Worm (Caenorhabditis elegans): ENCODE measurements around the gene M60.7.

M60.7 gene

ce11 chrX:8286740-8287299 lies 25.8 kb upstream of the M60.7 start, which contains the start of gene sec-16A.2 (continued):
- TF ChIP-seq B0336.3 (GFP tag; IDR thresholded peaks at IDR 0.05) (no peak), ccch-3 (GFP tag; optimal IDR thresholded peaks at IDR 0.05) (no peak), gei-17 (GFP tag; optimal IDR thresholded peaks at IDR 0.05) (no peak), sea-2 (GFP tag; IDR thresholded peaks at IDR 0.05) (no peak), chd-7 (tag; optimal IDR thresholded peaks at IDR 0.05) (no peak), nhr-179 (tag; optimal IDR thresholded peaks at IDR 0.05) (no peak), hlh-12 (tag; optimal IDR thresholded peaks at IDR 0.05) (no peak), nhr-80 (tag; optimal IDR thresholded peaks at IDR 0.05) (peak; percentile 78), T07F8.4 (tag; optimal IDR thresholded peaks at IDR 0.05) (no peak), zfh-2 (GFP tag; conservative IDR thresholded peaks at IDR 0.05) (peak; percentile 87), D2030.7 (GFP tag; IDR thresholded peaks at IDR 0.05) (no peak), ceh-27 (GFP tag; optimal IDR thresholded peaks at IDR 0.05) (peak; percentile 62), repo-1 (tag; optimal IDR thresholded peaks at IDR 0.05) (no peak), ZK185.1 (tag; optimal IDR thresholded peaks at IDR 0.05; ENCODE audit: poor library complexity, severe bottlenecking) (peak; percentile 48), let-526 (GFP tag; IDR thresholded peaks at IDR 0.05) (no peak), lsl-1 (GFP tag; optimal IDR thresholded peaks at IDR 0.05) (no peak), hsf-1 (GFP tag; IDR thresholded peaks at IDR 0.05) (no peak), tbp1 (GFP tag; optimal IDR thresholded peaks at IDR 0.05) (no peak), attf-5 (GFP tag; optimal IDR thresholded peaks at IDR 0.05) (peak; percentile 54), dpff-1 (tag; optimal IDR thresholded peaks at IDR 0.05) (no peak), mes-4 (tag; optimal IDR thresholded peaks at IDR 0.05) (no peak), nfya-1 (tag; optimal IDR thresholded peaks at IDR 0.05; ENCODE audit: borderline replicate concordance, insufficient read depth) (no peak), ceh-100 (GFP tag; IDR thresholded peaks at IDR 0.05) (no peak), ztf-22 (GFP tag; optimal IDR thresholded peaks at IDR 0.05) (no peak), K12H6.12 (tag; optimal IDR thresholded peaks at IDR 0.05) (peak; percentile 18), zim-3 (tag; optimal IDR thresholded peaks at IDR 0.05) (no peak), snpc-4 (GFP tag; optimal IDR thresholded peaks at IDR 0.05) (no peak), snpc-4 (tag; optimal IDR thresholded peaks at IDR 0.05) (peak in 1 of 4 experiments; percentile 61), T26A5.8 (tag; optimal IDR thresholded peaks at IDR 0.05) (no peak), ceh-79 (tag; optimal IDR thresholded peaks at IDR 0.05) (no peak), ztf-6 (GFP tag; IDR thresholded peaks at IDR 0.05) (no peak), lin-40 (tag; optimal IDR thresholded peaks at IDR 0.05) (peak; percentile 46), madf-3 (GFP tag; IDR thresholded peaks at IDR 0.05) (no peak), mel-28 (tag; optimal IDR thresholded peaks at IDR 0.05; ENCODE audit: borderline replicate concordance) (no peak), snpc-1.1 (tag; optimal IDR thresholded peaks at IDR 0.05; ENCODE audit: insufficient read depth) (no peak), let-607 (tag; optimal IDR thresholded peaks at IDR 0.05) (peak; percentile 5 to 58), pha-4 (tag; optimal IDR thresholded peaks at IDR 0.05) (no peak), hmg-1.2 (GFP tag; IDR thresholded peaks at IDR 0.05) (peak; percentile 33; the same call in 1 of the 2 replicates), sdz-38 (tag; optimal IDR thresholded peaks at IDR 0.05) (no peak), B0261.1 (tag; optimal IDR thresholded peaks at IDR 0.05) (no peak), tlf-1 (GFP tag; optimal IDR thresholded peaks at IDR 0.05) (no peak), F33H1.4 (GFP tag; IDR thresholded peaks at IDR 0.05) (peak; percentile 68), nfya-2 (GFP tag; IDR thresholded peaks at IDR 0.05) (no peak), F10E7.11 (tag; optimal IDR thresholded peaks at IDR 0.05) (no peak), Y53G8AR.9 (GFP tag; conservative IDR thresholded peaks at IDR 0.05) (no peak), F22D6.2 (tag; optimal IDR thresholded peaks at IDR 0.05) (no peak), Y67H2A.10 (GFP tag; conservative IDR thresholded peaks at IDR 0.05) (no peak), athp-1 (tag; optimal IDR thresholded peaks at IDR 0.05) (no peak), atf-7 (tag; optimal IDR thresholded peaks at IDR 0.05) (no peak)
